Worm (Caenorhabditis elegans) whole organism, young adult: ENCODE measurements around the gene srh-89.
"Not testable (repeated sequence)": the region's sequence is repeated elsewhere in the genome, so short reads cannot be mapped to it uniquely, and the experiment has no call there.

ENCODE experiments used
- B0035.1 ChIP-seq: sonication (generic microtip); optimal IDR thresholded peaks from 2 replicates; lab custom pipeline; 2016; ENCODE audit warnings: missing genetic modification characterization, mild to moderate bottlenecking, missing compliant biosample characterization, missing genotype, missing genetic modification reagents
- B0261.1 ChIP-seq: sonication (generic microtip); optimal IDR thresholded peaks from 2 replicates; lab custom pipeline; 2016; ENCODE audit warnings: mild to moderate bottlenecking, missing genetic modification characterization, moderate library complexity, missing compliant biosample characterization
- C06A6.2 ChIP-seq: fragments of 200-800 bp; sonication (Bioruptor generic); conservative IDR thresholded peaks from 2 replicates; pipeline ENCODE4 v1.3.6; 2022; ENCODE audit warnings: missing genetic modification characterization, missing compliant biosample characterization
- D2030.7 ChIP-seq: fragments of 200-800 bp; sonication (Bioruptor generic); IDR thresholded peaks from 2 replicates; pipeline ENCODE4 v1.3.6; 2022; ENCODE audit warnings: missing genetic modification reagents, missing genetic modification characterization, missing compliant biosample characterization
- F22D6.2 ChIP-seq: sonication (generic microtip); optimal IDR thresholded peaks from 2 replicates; lab custom pipeline; 2016; ENCODE audit warnings: mild to moderate bottlenecking, missing genetic modification characterization, missing compliant biosample characterization
- F23B12.7 ChIP-seq: sonication (generic microtip); optimal IDR thresholded peaks from 2 replicates; lab custom pipeline; 2017; ENCODE audit warnings: missing genetic modification characterization, mild to moderate bottlenecking, missing compliant biosample characterization, antibody characterized with exemption, moderate library complexity; ENCODE audit not compliant: insufficient read depth
- F37B4.10 ChIP-seq: fragments of 200-800 bp; sonication (Bioruptor generic); IDR thresholded peaks from 2 replicates; pipeline ENCODE4 v1.3.6; 2022; ENCODE audit warnings: missing genetic modification characterization, missing compliant biosample characterization
- F39B2.1 ChIP-seq: fragments of 200-800 bp; sonication (Bioruptor generic); IDR thresholded peaks from 2 replicates; pipeline ENCODE4 v1.3.6; 2022; ENCODE audit warnings: missing genetic modification reagents, missing genetic modification characterization, missing compliant biosample characterization
- F57A8.1 ChIP-seq: fragments of 200-800 bp; sonication (Bioruptor generic); optimal IDR thresholded peaks from 2 replicates; lab custom pipeline; 2018; ENCODE audit warnings: mild to moderate bottlenecking, missing genetic modification characterization, moderate library complexity, missing compliant biosample characterization
- F57C9.4 ChIP-seq: sonication (generic microtip); optimal IDR thresholded peaks from 2 replicates; lab custom pipeline; 2017; ENCODE audit warnings: mild to moderate bottlenecking, missing genetic modification characterization, missing compliant biosample characterization
- K12H6.12 ChIP-seq: fragments of 200-800 bp; sonication (Bioruptor generic); optimal IDR thresholded peaks from 2 replicates; lab custom pipeline; 2018; ENCODE audit warnings: mild to moderate bottlenecking, missing genetic modification characterization, missing compliant biosample characterization
- T07F8.4 ChIP-seq: sonication (generic microtip); optimal IDR thresholded peaks from 2 replicates; lab custom pipeline; 2016; ENCODE audit warnings: mild to moderate bottlenecking, missing genetic modification characterization, moderate library complexity, missing compliant biosample characterization
- T26A5.8 ChIP-seq: sonication (generic microtip); optimal IDR thresholded peaks from 2 replicates; lab custom pipeline; 2016; ENCODE audit warnings: missing genetic modification characterization, missing compliant biosample characterization
- Y53F4B.3 ChIP-seq: fragments of 200-800 bp; sonication (Bioruptor generic); IDR thresholded peaks from 2 replicates; pipeline ENCODE4 v1.3.6; 2022; ENCODE audit warnings: missing genetic modification reagents, missing genetic modification characterization, missing compliant biosample characterization
- Y53G8AR.9 ChIP-seq: fragments of 200-800 bp; sonication (Bioruptor generic); conservative IDR thresholded peaks from 2 replicates; pipeline ENCODE4 v1.3.6; 2022; ENCODE audit warnings: missing genetic modification reagents, missing genetic modification characterization, missing compliant biosample characterization
- Y56A3A.18 ChIP-seq: fragments of 200-800 bp; sonication (Bioruptor generic); IDR thresholded peaks from 2 replicates; pipeline ENCODE4 v1.3.6; 2022; ENCODE audit warnings: missing genetic modification reagents, missing genetic modification characterization, missing compliant biosample characterization
- Y95B8A.8 ChIP-seq: fragments of 200-800 bp; sonication (Bioruptor generic); IDR thresholded peaks from 2 replicates; pipeline ENCODE4 v1.3.6; 2022; ENCODE audit warnings: missing genetic modification reagents, missing genetic modification characterization, missing compliant biosample characterization
- bed-2 ChIP-seq: fragments of 200-800 bp; sonication (Bioruptor generic); IDR thresholded peaks from 2 replicates; pipeline ENCODE4 v1.3.6; 2022; ENCODE audit warnings: missing genetic modification reagents, missing genetic modification characterization, missing compliant biosample characterization
- ceh-40 ChIP-seq: fragments of 200-800 bp; sonication (Bioruptor generic); IDR thresholded peaks from 2 replicates; pipeline ENCODE4 v1.3.6; 2022; ENCODE audit warnings: missing genetic modification characterization, missing compliant biosample characterization
- ceh-58 ChIP-seq: fragments of 200-800 bp; sonication (Bioruptor generic); IDR thresholded peaks from 2 replicates; pipeline ENCODE4 v1.3.6; 2022; ENCODE audit warnings: missing genetic modification characterization, missing compliant biosample characterization
- chd-7 ChIP-seq: sonication (generic microtip); optimal IDR thresholded peaks from 2 replicates; lab custom pipeline; 2016; ENCODE audit warnings: mild to moderate bottlenecking, missing genetic modification characterization, moderate library complexity, missing compliant biosample characterization
- egrh-3 ChIP-seq: fragments of 200-800 bp; sonication (Bioruptor generic); IDR thresholded peaks from 2 replicates; pipeline ENCODE4 v1.3.6; 2022; ENCODE audit warnings: missing genetic modification reagents, missing genetic modification characterization, missing compliant biosample characterization
- ekl-4 ChIP-seq: fragments of 200-800 bp; sonication (Bioruptor generic); IDR thresholded peaks from 2 replicates; pipeline ENCODE4 v1.3.6; 2022; ENCODE audit warnings: missing genetic modification reagents, missing genetic modification characterization, missing compliant biosample characterization
- fkh-3 ChIP-seq: sonication (generic microtip); optimal IDR thresholded peaks from 2 replicates; lab custom pipeline; 2016; ENCODE audit warnings: mild to moderate bottlenecking, missing genetic modification characterization, missing compliant biosample characterization
- him-1 ChIP-seq: sonication (generic microtip); optimal IDR thresholded peaks from 2 replicates; lab custom pipeline; 2016; ENCODE audit warnings: missing genotype, missing genetic modification reagents, missing genetic modification characterization, missing compliant biosample characterization
- hlh-12 ChIP-seq: sonication (generic microtip); optimal IDR thresholded peaks from 2 replicates; lab custom pipeline; 2016; ENCODE audit warnings: missing genetic modification characterization, missing compliant biosample characterization
- lin-26 ChIP-seq: fragments of 200-800 bp; sonication (Bioruptor generic); IDR thresholded peaks from 2 replicates; pipeline ENCODE4 v1.3.6; 2022; ENCODE audit warnings: missing genetic modification reagents, missing genetic modification characterization, missing compliant biosample characterization
- lin-40 ChIP-seq: sonication (generic microtip); optimal IDR thresholded peaks from 2 replicates; lab custom pipeline; 2016; ENCODE audit warnings: missing genetic modification characterization, mild to moderate bottlenecking, missing compliant biosample characterization, missing genotype, missing genetic modification reagents
- lin-54 ChIP-seq: fragments of 200-800 bp; sonication (Bioruptor generic); optimal IDR thresholded peaks from 2 replicates; lab custom pipeline; 2018; ENCODE audit warnings: mild to moderate bottlenecking, missing genetic modification characterization, missing compliant biosample characterization
- mel-28 ChIP-seq: sonication (generic microtip); optimal IDR thresholded peaks from 2 replicates; lab custom pipeline; 2016; ENCODE audit warnings: borderline replicate concordance, mild to moderate bottlenecking, missing genetic modification characterization, missing compliant biosample characterization
- mes-4 ChIP-seq: sonication (generic microtip); optimal IDR thresholded peaks from 2 replicates; lab custom pipeline; 2016; ENCODE audit warnings: missing genotype, missing genetic modification characterization, missing compliant biosample characterization
- nhr-179 ChIP-seq: sonication (generic microtip); optimal IDR thresholded peaks from 2 replicates; lab custom pipeline; 2016; ENCODE audit warnings: mild to moderate bottlenecking, missing genetic modification characterization, missing compliant biosample characterization
- nhr-27 ChIP-seq: fragments of 200-800 bp; sonication (Bioruptor generic); optimal IDR thresholded peaks from 2 replicates; lab custom pipeline; 2018; ENCODE audit warnings: mild to moderate bottlenecking, missing genetic modification characterization, moderate library complexity, missing compliant biosample characterization
- pbrm-1 ChIP-seq: fragments of 200-800 bp; sonication (Bioruptor generic); IDR thresholded peaks from 2 replicates; pipeline ENCODE4 v1.3.6; 2022; ENCODE audit warnings: missing genetic modification reagents, missing genetic modification characterization, missing compliant biosample characterization
- pha-4 ChIP-seq: fragments of 150-350 bp; sonication (generic microtip); optimal IDR thresholded peaks from 2 replicates; lab custom pipeline; 2014; ENCODE audit warnings: missing biosample characterization, missing genetic modification reagents, missing genetic modification characterization
- rpc-1 ChIP-seq, 2 experiments: fragments of 150-350 bp in 1 of 2; sonication (generic microtip) in 1 of 2; optimal IDR thresholded peaks; 2 replicates each; lab custom pipeline; 2014 to 2018; ENCODE audit warnings: missing biosample characterization in 1 of 2, missing genetic modification characterization in 1 of 2, missing genetic modification reagents in 1 of 2, missing genotype in 1 of 2
- sdz-38 ChIP-seq: sonication (generic microtip); optimal IDR thresholded peaks from 2 replicates; lab custom pipeline; 2016; ENCODE audit warnings: missing genotype, missing genetic modification characterization, missing compliant biosample characterization
- sea-2 ChIP-seq: fragments of 200-800 bp; sonication (Bioruptor generic); IDR thresholded peaks from 2 replicates; pipeline ENCODE4 v1.3.6; 2022; ENCODE audit warnings: missing genetic modification characterization, missing compliant biosample characterization
- somi-1 ChIP-seq: fragments of 200-800 bp; sonication (Bioruptor generic); optimal IDR thresholded peaks from 2 replicates; lab custom pipeline; 2018; ENCODE audit warnings: mild to moderate bottlenecking, missing genetic modification characterization, missing compliant biosample characterization
- sptf-2 ChIP-seq: fragments of 200-800 bp; sonication (Bioruptor generic); optimal IDR thresholded peaks from 2 replicates; lab custom pipeline; 2018; ENCODE audit warnings: mild to moderate bottlenecking, missing genetic modification characterization, missing compliant biosample characterization
- zim-3 ChIP-seq: sonication (generic microtip); optimal IDR thresholded peaks from 2 replicates; lab custom pipeline; 2017; ENCODE audit warnings: mild to moderate bottlenecking, missing genetic modification characterization, moderate library complexity, missing compliant biosample characterization
- ztf-18 ChIP-seq: sonication (generic microtip); optimal IDR thresholded peaks from 2 replicates; lab custom pipeline; 2016; ENCODE audit warnings: missing genotype, mild to moderate bottlenecking, missing genetic modification characterization, missing compliant biosample characterization
- ztf-6 ChIP-seq: fragments of 200-800 bp; sonication (Bioruptor generic); IDR thresholded peaks from 2 replicates; pipeline ENCODE4 v1.3.6; 2022; ENCODE audit warnings: missing genetic modification reagents, missing genetic modification characterization, missing compliant biosample characterization

Gene srh-89

DNA sequence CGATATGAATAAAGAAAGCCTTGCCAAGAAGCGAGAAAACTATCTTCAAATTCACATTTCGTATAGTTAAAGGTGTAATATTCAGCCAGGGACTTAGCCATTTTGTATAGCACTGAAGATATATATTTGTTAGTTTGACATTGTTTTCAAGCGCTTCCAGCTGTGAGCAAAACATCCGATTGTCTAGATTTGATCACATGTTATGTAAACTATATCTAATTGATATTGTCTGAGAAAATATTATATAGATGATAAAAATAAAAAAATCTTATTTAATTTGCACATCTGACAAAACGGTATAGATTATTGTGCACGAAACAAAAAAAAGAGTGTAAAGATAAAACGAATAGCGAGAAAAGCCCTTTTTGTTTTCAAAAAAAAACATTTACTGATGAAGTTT is at the start of gene srh-89:
Gene srh-89 (minus strand): TSS at position 101 of the 400 bp plus-strand sequence.
- TF ChIP-seq F57C9.4 (tag; lab: Kevin White, UChicago) (no peak), sdz-38 (tag; lab: Kevin White, UChicago) (no peak), lin-26 (GFP tag; lab: Robert Waterston, UW) (no peak), Y53F4B.3 (GFP tag; lab: Robert Waterston, UW) (no peak), zim-3 (no peak), bed-2 (GFP tag; lab: Robert Waterston, UW) (no peak), ztf-6 (GFP tag; lab: Robert Waterston, UW) (no peak), F37B4.10 (GFP tag; lab: Robert Waterston, UW) (no peak), F57A8.1 (no peak), lin-54 (GFP tag; lab: Kevin White, UChicago) (no peak), F39B2.1 (GFP tag; lab: Robert Waterston, UW) (no peak), sea-2 (GFP tag; lab: Robert Waterston, UW) (no peak), lin-40 (tag; lab: Kevin White, UChicago) (no peak), ekl-4 (GFP tag; lab: Robert Waterston, UW) (no peak)
- TF ChIP-seq, all 124 proteins: peak for 0

DNA sequence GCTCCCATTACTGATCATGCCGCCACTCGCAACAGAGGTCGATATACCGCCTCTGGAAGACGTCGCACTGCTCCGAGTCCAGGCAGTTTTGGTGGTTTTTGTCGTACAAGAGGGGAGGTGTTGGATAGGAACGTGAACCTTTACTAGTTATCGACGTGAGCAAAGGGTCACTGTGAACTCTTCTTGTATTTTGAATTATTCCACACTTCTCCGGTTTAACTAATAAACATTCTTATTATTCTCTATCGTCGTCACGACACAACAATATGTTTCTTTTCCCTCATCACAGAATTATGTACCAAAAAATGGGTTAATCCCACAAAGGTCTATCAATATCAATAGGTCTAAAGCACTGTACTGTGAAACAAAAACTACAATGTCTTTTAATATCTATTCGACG is 46.9 kb upstream of the srh-89 start, which contains the start of gene nhr-171:
Gene nhr-171 (plus strand): TSS at position 301 of the 400 bp plus-strand sequence.
- not testable (repeated sequence) for TF ChIP-seq ceh-40 (GFP tag; lab: Robert Waterston, UW); T26A5.8 (tag; lab: Kevin White, UChicago); F22D6.2 (tag; lab: Kevin White, UChicago)

DNA sequence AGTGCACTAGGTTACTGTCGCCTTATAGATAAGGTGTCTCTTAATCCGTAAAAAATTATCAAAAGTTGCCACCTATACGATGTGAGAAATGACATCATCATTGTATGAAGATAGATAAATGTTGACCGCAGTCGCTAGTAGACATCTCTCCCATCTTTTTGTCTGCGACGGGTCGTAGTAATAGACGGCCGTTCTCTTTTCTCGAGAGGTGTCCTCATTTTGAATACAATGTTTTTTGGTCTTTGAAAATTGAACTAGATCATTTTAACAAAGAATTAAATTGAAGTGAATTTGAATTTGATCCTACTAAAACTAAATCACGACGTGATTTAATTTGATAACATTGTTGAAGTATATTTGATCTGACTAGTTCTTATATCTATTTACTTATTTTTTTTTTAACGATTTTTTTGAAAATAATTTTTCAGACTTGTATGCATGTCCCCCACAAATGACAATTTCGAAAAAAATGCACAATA is 44.0 kb upstream of the srh-89 start, which contains the start of the genes str-31 and nhr-172:
Gene str-31 (minus strand): TSS at position 101 of the 479 bp plus-strand sequence.
Gene nhr-172 (plus strand): TSS at position 429 of the 479 bp plus-strand sequence.
- TF ChIP-seq F37B4.10 (GFP tag; lab: Robert Waterston, UW) = no peak
- TF ChIP-seq nhr-179 (tag; lab: Kevin White, UChicago) = no peak
- no peak for TF ChIP-seq Y95B8A.8 (GFP tag; lab: Robert Waterston, UW)
- no peak for TF ChIP-seq nhr-27
- no peak for TF ChIP-seq hlh-12 (tag; lab: Kevin White, UChicago)
- TF ChIP-seq T07F8.4 (tag; lab: Kevin White, UChicago) = no peak
- TF ChIP-seq K12H6.12 (tag; lab: Kevin White, UChicago) = no peak
- TF ChIP-seq somi-1 = no peak
- TF ChIP-seq chd-7 (tag; lab: Kevin White, UChicago) = no peak
- no peak for TF ChIP-seq Y56A3A.18 (GFP tag; lab: Robert Waterston, UW)

DNA sequence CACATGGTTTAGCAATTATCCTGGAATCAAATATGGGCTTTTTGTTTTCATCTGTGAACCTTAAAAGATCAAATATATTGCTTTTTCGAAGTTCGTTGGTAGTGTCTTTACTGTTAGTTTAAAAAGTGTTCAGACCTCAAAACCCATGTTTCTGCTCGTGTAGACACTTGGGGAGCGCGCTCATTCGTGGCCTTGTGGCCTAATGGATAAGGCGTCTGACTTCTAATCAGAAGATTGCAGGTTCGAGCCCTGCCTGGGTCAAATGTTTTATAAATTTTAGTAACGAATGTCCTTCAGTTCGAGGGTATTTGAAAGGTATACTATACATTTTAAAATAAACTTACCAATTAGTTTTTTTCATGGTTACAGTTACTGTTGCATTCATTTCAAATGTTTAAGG is 41.6 kb upstream of the srh-89 start:
- TF ChIP-seq him-1 (peak; percentile 67), F57C9.4 (tag; lab: Kevin White, UChicago) (no peak), lin-26 (GFP tag; lab: Robert Waterston, UW) (peak; percentile 55; the same call in 1 of the 2 replicates), pbrm-1 (GFP tag; lab: Robert Waterston, UW) (peak; percentile 31; the same call in 1 of the 2 replicates), mes-4 (tag; lab: Kevin White, UChicago) (no peak), F23B12.7 (tag; lab: Kevin White, UChicago) (peak; percentile 60), sptf-2 (GFP tag; lab: Kevin White, UChicago) (no peak), fkh-3 (tag; lab: Kevin White, UChicago) (no peak), egrh-3 (GFP tag; lab: Robert Waterston, UW) (no peak), Y56A3A.18 (GFP tag; lab: Robert Waterston, UW) (0 out of 2 replicates have a peak, but pooled peaks have one; percentile 30), mel-28 (tag; lab: Kevin White, UChicago) (no peak), ceh-58 (GFP tag; lab: Robert Waterston, UW) (no peak), C06A6.2 (GFP tag; lab: Robert Waterston, UW) (no peak), B0261.1 (tag; lab: Kevin White, UChicago) (peak; percentile 71), rpc-1 (optimal IDR thresholded peaks at IDR 0.05; lab: Kevin White, UChicago) (peak; percentile 54), rpc-1 (tag; optimal IDR thresholded peaks at IDR 0.05; lab: Kevin White, UChicago) (peak; percentile 73), nhr-27 (no peak), ztf-18 (peak; percentile 15), B0035.1 (no peak), zim-3 (no peak), D2030.7 (GFP tag; lab: Robert Waterston, UW) (0 out of 2 replicates have a peak, but pooled peaks have one; percentile 44), Y53G8AR.9 (GFP tag; lab: Robert Waterston, UW) (no peak), pha-4 (no peak)
